Worm (Caenorhabditis elegans): Measurements from ENCODE around the gene vwa-8.
A peak's percentile ranks its signal among the peaks of the same experiment; 100 is the strongest.

Gene vwa-8

DNA sequence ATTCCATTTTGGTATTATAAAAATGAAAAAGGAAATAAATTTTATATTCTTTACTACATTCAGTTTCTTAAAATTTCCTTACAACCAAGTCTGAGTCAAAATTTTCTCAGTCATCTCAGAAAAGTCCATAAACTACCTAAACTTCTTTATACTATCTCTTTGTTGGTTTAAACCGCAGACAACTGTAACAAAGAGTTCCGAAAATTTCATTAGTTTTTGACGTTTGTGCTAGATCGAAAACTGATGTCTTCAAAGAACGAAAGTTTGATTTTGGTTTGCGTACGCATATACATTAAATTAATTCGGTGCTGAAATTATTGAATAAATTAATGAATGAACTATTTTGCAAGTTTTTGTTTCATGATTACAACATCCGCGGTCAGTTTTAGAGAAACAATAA is 32.4 kb upstream of the vwa-8 start:
- no peak for TF ChIP-seq nhr-67 (tag; optimal IDR thresholded peaks at IDR 0.05)
- peak; percentile 76 for TF ChIP-seq fkh-10 (GFP tag; optimal IDR thresholded peaks at IDR 0.05)

DNA sequence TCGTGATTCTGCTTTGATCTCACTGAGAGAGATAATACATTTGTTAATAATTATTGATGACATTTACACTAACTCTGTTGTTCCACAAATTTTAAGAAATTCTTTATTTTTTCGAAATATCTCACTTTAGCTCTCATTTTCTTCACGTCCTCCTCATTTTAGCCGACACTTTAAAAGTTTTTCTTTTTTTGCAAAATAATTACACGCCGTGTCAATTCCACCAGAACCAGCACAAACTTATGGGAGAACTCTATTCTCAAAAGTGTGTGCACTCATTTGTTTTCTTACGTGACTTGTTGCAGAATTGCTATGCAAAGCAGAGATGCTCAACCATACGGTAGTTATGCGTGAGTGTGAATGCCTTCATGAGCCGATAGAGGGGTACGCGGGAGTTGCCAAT is 26.1 kb upstream of the vwa-8 start, which contains the start of gene frpr-2:
TSS of gene frpr-2 (plus strand) at position 301 of the 400 bp plus-strand sequence.
- TF ChIP-seq zag-1 (tag; optimal IDR thresholded peaks at IDR 0.05) (no peak), mml-1 (tag; optimal IDR thresholded peaks at IDR 0.05) (no peak), nhr-43 (tag; optimal IDR thresholded peaks at IDR 0.05; ENCODE audit: poor library complexity, severe bottlenecking) (no peak), nhr-77 (tag; optimal IDR thresholded peaks at IDR 0.05) (no peak), nhr-11 (tag; optimal IDR thresholded peaks at IDR 0.05) (no peak), snpc-4 (tag; optimal IDR thresholded peaks at IDR 0.05) (no peak), ztf-11 (tag; optimal IDR thresholded peaks at IDR 0.05) (no peak), egl-27 (tag; optimal IDR thresholded peaks at IDR 0.05) (no peak), unc-39 (tag; optimal IDR thresholded peaks at IDR 0.05) (no peak), ceh-28 (tag; optimal IDR thresholded peaks at IDR 0.05) (no peak), unc-62 (GFP tag; optimal IDR thresholded peaks at IDR 0.05) (no peak), eor-1 (tag; optimal IDR thresholded peaks at IDR 0.05) (no peak), lsy-12 (tag; optimal IDR thresholded peaks at IDR 0.05) (no peak), hmg-11 (tag; optimal IDR thresholded peaks at IDR 0.05) (no peak), elt-3 (tag; optimal IDR thresholded peaks at IDR 0.05) (no peak), mdl-1 (tag; optimal IDR thresholded peaks at IDR 0.05) (no peak), pqm-1 (tag; optimal IDR thresholded peaks at IDR 0.05) (no peak), elt-2 (tag; optimal IDR thresholded peaks at IDR 0.05) (no peak), fkh-2 (tag; optimal IDR thresholded peaks at IDR 0.05) (no peak)

DNA sequence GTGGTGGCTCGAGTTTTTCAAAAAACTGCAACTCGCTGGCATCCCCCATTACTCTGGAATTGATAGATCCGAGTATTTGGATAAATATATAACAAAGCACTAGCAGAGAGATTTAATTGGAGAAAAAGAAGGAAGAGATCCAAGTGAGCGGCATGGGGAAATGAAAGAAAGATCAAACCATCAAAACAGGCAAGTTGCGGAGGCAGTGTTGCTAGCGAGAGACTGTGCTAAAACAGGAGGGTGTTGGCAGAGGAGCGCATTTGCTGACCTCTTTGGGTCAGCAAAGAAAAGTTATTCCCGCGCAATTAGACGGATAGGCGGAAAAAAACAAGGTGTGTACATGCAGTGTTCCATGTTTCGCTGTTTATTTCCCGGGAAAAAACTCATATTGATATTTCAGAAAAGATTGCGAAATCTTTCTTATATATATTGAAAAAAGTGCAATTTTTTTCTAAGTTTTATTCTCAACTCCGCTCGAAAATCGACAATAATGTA is 15.6 kb upstream of the vwa-8 start, which contains the start of gene ppk-3:
TSS of gene ppk-3 (minus strand) at position 51 of the 495 bp plus-strand sequence.
- peak in 1 of 3 experiments; percentile 24 for TF ChIP-seq elt-3 (tag; optimal IDR thresholded peaks at IDR 0.05)
- no peak for TF ChIP-seq ztf-11 (tag; optimal IDR thresholded peaks at IDR 0.05)
- TF ChIP-seq ceh-16 (tag; optimal IDR thresholded peaks at IDR 0.05) = no peak
- peak; percentile 61 for TF ChIP-seq jun-1 (tag; optimal IDR thresholded peaks at IDR 0.05)
- TF ChIP-seq mdl-1 (tag; optimal IDR thresholded peaks at IDR 0.05) = no peak
- peak; percentile 4 for TF ChIP-seq ceh-82 (tag; optimal IDR thresholded peaks at IDR 0.05)
- TF ChIP-seq unc-39 (tag; optimal IDR thresholded peaks at IDR 0.05) = no peak
- no peak for TF ChIP-seq egl-5 (tag; optimal IDR thresholded peaks at IDR 0.05)
- TF ChIP-seq aly-2 (tag; optimal IDR thresholded peaks at IDR 0.05) = no peak
- TF ChIP-seq lin-39 (tag; optimal IDR thresholded peaks at IDR 0.05) = peak; percentile 68
- peak; percentile 61 for TF ChIP-seq elt-1 (tag; optimal IDR thresholded peaks at IDR 0.05)
- no peak for TF ChIP-seq nhr-67 (tag; optimal IDR thresholded peaks at IDR 0.05)
- peak; percentile 52 for TF ChIP-seq R02D3.7 (tag; optimal IDR thresholded peaks at IDR 0.05)
- no peak for TF ChIP-seq daf-12 (tag; optimal IDR thresholded peaks at IDR 0.05)
- no peak for TF ChIP-seq nhr-12 (tag; optimal IDR thresholded peaks at IDR 0.05)
- TF ChIP-seq ceh-28 (tag; optimal IDR thresholded peaks at IDR 0.05) = peak; percentile 55
- no peak for TF ChIP-seq fkh-10 (GFP tag; optimal IDR thresholded peaks at IDR 0.05)
- peak; percentile 70 for TF ChIP-seq hmg-11 (tag; optimal IDR thresholded peaks at IDR 0.05)
- no peak for TF ChIP-seq eor-1 (tag; optimal IDR thresholded peaks at IDR 0.05)
- TF ChIP-seq sea-2 (GFP tag; optimal IDR thresholded peaks at IDR 0.05) = no peak
- TF ChIP-seq elt-2 (tag; optimal IDR thresholded peaks at IDR 0.05) = peak; percentile 20
- peak; percentile 35 for TF ChIP-seq tbx-2 (tag; optimal IDR thresholded peaks at IDR 0.05)
- TF ChIP-seq nhr-25 (tag; optimal IDR thresholded peaks at IDR 0.05) = peak; percentile 94
- no peak for TF ChIP-seq nhr-28 (tag; optimal IDR thresholded peaks at IDR 0.05)
- TF ChIP-seq pha-4 (tag; optimal IDR thresholded peaks at IDR 0.05) = peak; percentile 87
- peak; percentile 86 for TF ChIP-seq nhr-43 (tag; optimal IDR thresholded peaks at IDR 0.05; ENCODE audit: poor library complexity, severe bottlenecking)
- TF ChIP-seq zag-1 (tag; optimal IDR thresholded peaks at IDR 0.05) = no peak
- no peak for TF ChIP-seq fos-1 (tag; optimal IDR thresholded peaks at IDR 0.05)
- TF ChIP-seq ZK546.5 (tag; optimal IDR thresholded peaks at IDR 0.05) = no peak
- no peak for TF ChIP-seq nhr-11 (tag; optimal IDR thresholded peaks at IDR 0.05)
- peak; percentile 96 for TF ChIP-seq nhr-23 (tag; optimal IDR thresholded peaks at IDR 0.05)
- peak; percentile 6 for TF ChIP-seq lsy-12 (tag; optimal IDR thresholded peaks at IDR 0.05)
- TF ChIP-seq ama-1 (optimal IDR thresholded peaks at IDR 0.05) = no peak
- peak; percentile 40 for TF ChIP-seq pqm-1 (tag; optimal IDR thresholded peaks at IDR 0.05)
- TF ChIP-seq lin-15B (tag; optimal IDR thresholded peaks at IDR 0.05) = peak; percentile 81
- TF ChIP-seq nhr-77 (tag; optimal IDR thresholded peaks at IDR 0.05) = no peak
- no peak for TF ChIP-seq snpc-4 (tag; optimal IDR thresholded peaks at IDR 0.05)
- TF ChIP-seq fkh-2 (tag; optimal IDR thresholded peaks at IDR 0.05) = no peak
